Worm (Caenorhabditis elegans) whole organism, L2 larva: Measurements from ENCODE around the gene cdc-48.2.
A peak's percentile ranks its signal among the peaks of the same experiment; 100 is the strongest.

Source experiments
- C34F6.9 ChIP-seq: fragments of 150-350 bp; optimal IDR thresholded peaks from 2 replicates; lab custom pipeline; 2014; ENCODE audit warnings: missing biosample characterization, missing genetic modification characterization
- F13H6.1 ChIP-seq: sonication (generic microtip); optimal IDR thresholded peaks from 2 replicates; lab custom pipeline; 2016; ENCODE audit warnings: missing genetic modification characterization, missing compliant biosample characterization
- R02D3.7 ChIP-seq: fragments of 150-350 bp; optimal IDR thresholded peaks from 2 replicates; lab custom pipeline; 2014; ENCODE audit warnings: missing biosample characterization, missing genetic modification characterization
- alr-1 ChIP-seq: fragments of 150-350 bp; optimal IDR thresholded peaks from 2 replicates; lab custom pipeline; 2014; ENCODE audit warnings: missing biosample characterization, missing genetic modification characterization
- aly-2 ChIP-seq: fragments of 150-350 bp; optimal IDR thresholded peaks from 2 replicates; lab custom pipeline; 2014; ENCODE audit warnings: missing biosample characterization, missing genetic modification characterization
- ama-1 ChIP-seq: fragments of 150-350 bp; optimal IDR thresholded peaks from 2 replicates; lab custom pipeline; 2018; ENCODE audit warnings: inconsistent platforms
- blmp-1 ChIP-seq: sonication (generic microtip); optimal IDR thresholded peaks from 2 replicates; lab custom pipeline; 2017; ENCODE audit warnings: missing genetic modification characterization, mild to moderate bottlenecking, missing compliant biosample characterization, antibody characterized with exemption, moderate library complexity; ENCODE audit not compliant: insufficient read depth
- ceh-16 ChIP-seq: fragments of 150-350 bp; optimal IDR thresholded peaks from 2 replicates; lab custom pipeline; 2014; ENCODE audit warnings: missing biosample characterization, missing genetic modification characterization
- ceh-82 ChIP-seq: fragments of 150-350 bp; optimal IDR thresholded peaks from 2 replicates; lab custom pipeline; 2014; ENCODE audit warnings: missing biosample characterization, missing genetic modification characterization
- crh-2 ChIP-seq: sonication (generic microtip); optimal IDR thresholded peaks from 2 replicates; lab custom pipeline; 2017; ENCODE audit warnings: missing biosample characterization, missing genetic modification characterization
- dmd-4 ChIP-seq: sonication (generic microtip); optimal IDR thresholded peaks from 2 replicates; lab custom pipeline; 2017; ENCODE audit warnings: missing biosample characterization, missing genetic modification characterization
- egl-27 ChIP-seq: sonication (generic microtip); optimal IDR thresholded peaks from 3 replicates; lab custom pipeline; 2017; ENCODE audit warnings: missing biosample characterization, missing genetic modification reagents, missing genetic modification characterization
- elt-1 ChIP-seq: fragments of 150-350 bp; optimal IDR thresholded peaks from 2 replicates; lab custom pipeline; 2014; ENCODE audit warnings: missing biosample characterization, missing genetic modification characterization
- elt-3 ChIP-seq: sonication (generic microtip); optimal IDR thresholded peaks from 2 replicates; lab custom pipeline; 2017; ENCODE audit warnings: missing biosample characterization, missing genetic modification characterization
- fos-1 ChIP-seq: fragments of 150-350 bp; optimal IDR thresholded peaks from 2 replicates; lab custom pipeline; 2014; ENCODE audit warnings: missing biosample characterization, missing genetic modification characterization
- gmeb-1 ChIP-seq: fragments of 150-350 bp; optimal IDR thresholded peaks from 2 replicates; lab custom pipeline; 2014; ENCODE audit warnings: missing biosample characterization, missing genetic modification characterization
- lin-11 ChIP-seq: fragments of 150-350 bp; sonication (generic microtip); optimal IDR thresholded peaks from 2 replicates; lab custom pipeline; 2014; ENCODE audit warnings: missing biosample characterization, missing genetic modification characterization, inconsistent platforms, mixed read lengths
- lin-13 ChIP-seq: fragments of 150-350 bp; optimal IDR thresholded peaks from 2 replicates; lab custom pipeline; 2014; ENCODE audit warnings: missing biosample characterization, missing genetic modification reagents, missing genetic modification characterization
- lsy-2 ChIP-seq, 2 experiments: fragments of 150-350 bp in 1 of 2; sonication (generic microtip) in 1 of 2; optimal IDR thresholded peaks; 2 replicates each; lab custom pipeline; 2014 to 2017; ENCODE audit warnings: missing biosample characterization in 2 of 2, missing genetic modification characterization in 2 of 2
- mab-5 ChIP-seq: fragments of 150-350 bp; optimal IDR thresholded peaks from 2 replicates; lab custom pipeline; 2014; ENCODE audit warnings: missing biosample characterization, missing genetic modification characterization
- mbf-1 ChIP-seq: sonication (generic microtip); optimal IDR thresholded peaks from 2 replicates; lab custom pipeline; 2017; ENCODE audit warnings: missing biosample characterization, missing genetic modification characterization
- mdl-1 ChIP-seq, 2 experiments: fragments of 150-350 bp in 1 of 2; sonication (generic microtip) in 1 of 2; optimal IDR thresholded peaks; 2 replicates each; lab custom pipeline; 2017; ENCODE audit warnings: missing biosample characterization in 2 of 2, missing genetic modification characterization in 2 of 2
- nhr-10 ChIP-seq: sonication (generic microtip); optimal IDR thresholded peaks from 2 replicates; lab custom pipeline; 2017; ENCODE audit warnings: missing biosample characterization, missing genetic modification characterization
- nhr-12 ChIP-seq: fragments of 150-350 bp; optimal IDR thresholded peaks from 2 replicates; lab custom pipeline; 2014; ENCODE audit warnings: missing biosample characterization, missing genetic modification characterization
- nhr-129 ChIP-seq: fragments of 150-350 bp; optimal IDR thresholded peaks from 2 replicates; lab custom pipeline; 2014; ENCODE audit warnings: missing biosample characterization, missing genetic modification characterization
- nhr-21 ChIP-seq: fragments of 150-350 bp; optimal IDR thresholded peaks from 2 replicates; lab custom pipeline; 2014; ENCODE audit warnings: missing biosample characterization, missing genetic modification characterization
- nhr-23 ChIP-seq: fragments of 150-350 bp; optimal IDR thresholded peaks from 2 replicates; lab custom pipeline; 2014; ENCODE audit warnings: missing biosample characterization, missing genetic modification reagents, missing genetic modification characterization
- nhr-237 ChIP-seq: fragments of 150-350 bp; optimal IDR thresholded peaks from 2 replicates; lab custom pipeline; 2014; ENCODE audit warnings: missing biosample characterization, missing genetic modification characterization
- nhr-25 ChIP-seq: fragments of 150-350 bp; sonication (generic microtip); optimal IDR thresholded peaks from 3 replicates; lab custom pipeline; 2014; ENCODE audit warnings: missing biosample characterization, missing genetic modification characterization
- nhr-6 ChIP-seq: fragments of 150-350 bp; optimal IDR thresholded peaks from 2 replicates; lab custom pipeline; 2014; ENCODE audit warnings: missing biosample characterization, missing genetic modification characterization
- nhr-77 ChIP-seq: fragments of 150-350 bp; optimal IDR thresholded peaks from 2 replicates; lab custom pipeline; 2014; ENCODE audit warnings: missing biosample characterization, missing genetic modification characterization
- sem-4 ChIP-seq: fragments of 150-350 bp; optimal IDR thresholded peaks from 2 replicates; lab custom pipeline; 2014; ENCODE audit warnings: missing biosample characterization, missing genetic modification reagents, missing genetic modification characterization
- sma-3 ChIP-seq: sonication (generic microtip); optimal IDR thresholded peaks from 2 replicates; lab custom pipeline; 2016; ENCODE audit warnings: missing genetic modification reagents, missing genetic modification characterization, missing compliant biosample characterization
- sma-9 ChIP-seq, 2 experiments: fragments of 150-350 bp in 1 of 2; sonication (generic microtip) in 1 of 2; optimal IDR thresholded peaks; 2 replicates each; lab custom pipeline; 2014 to 2016; ENCODE audit warnings: missing genetic modification characterization in 2 of 2, mild to moderate bottlenecking in 1 of 2, missing biosample characterization in 1 of 2, missing compliant biosample characterization in 1 of 2, missing genetic modification reagents in 1 of 2, moderate library complexity in 1 of 2
- snpc-4 ChIP-seq: fragments of 150-350 bp; optimal IDR thresholded peaks from 2 replicates; lab custom pipeline; 2014; ENCODE audit warnings: missing biosample characterization, missing genetic modification characterization
- unc-39 ChIP-seq: fragments of 150-350 bp; optimal IDR thresholded peaks from 2 replicates; lab custom pipeline; 2014; ENCODE audit warnings: missing biosample characterization, missing genetic modification characterization
- unc-55 ChIP-seq: fragments of 150-350 bp; sonication (generic microtip); optimal IDR thresholded peaks from 3 replicates; lab custom pipeline; 2014; ENCODE audit warnings: missing biosample characterization, missing genetic modification reagents, missing genetic modification characterization
- unc-62 ChIP-seq: fragments of 150-350 bp; optimal IDR thresholded peaks from 2 replicates; lab custom pipeline; 2014; ENCODE audit warnings: missing biosample characterization, missing genetic modification reagents, missing genetic modification characterization
- zag-1 ChIP-seq: fragments of 150-350 bp; optimal IDR thresholded peaks from 2 replicates; lab custom pipeline; 2014; ENCODE audit warnings: missing biosample characterization, missing genetic modification characterization
- ztf-1 ChIP-seq: fragments of 200-800 bp; sonication (Bioruptor generic); conservative IDR thresholded peaks from 2 replicates; pipeline ENCODE4 v1.3.6; 2022; ENCODE audit warnings: missing genetic modification characterization, missing compliant biosample characterization
- ztf-11 ChIP-seq: sonication (generic microtip); optimal IDR thresholded peaks from 2 replicates; lab custom pipeline; 2017; ENCODE audit warnings: missing biosample characterization, missing genetic modification characterization
- ztf-4 ChIP-seq: fragments of 150-350 bp; optimal IDR thresholded peaks from 2 replicates; lab custom pipeline; 2014; ENCODE audit warnings: missing biosample characterization, missing genetic modification characterization

Gene cdc-48.2

ce11 chrII:8129040-8129387, 9.3 kb upstream of the cdc-48.2 start:
- TF ChIP-seq nhr-12 (tag; lab: Kevin White, UChicago) (no peak), sem-4 (tag; lab: Kevin White, UChicago) (peak; percentile 29), mbf-1 (tag; lab: Kevin White, UChicago) (no peak), elt-1 (tag; lab: Kevin White, UChicago) (no peak), lin-13 (GFP tag; lab: Kevin White, UChicago) (no peak), F13H6.1 (no peak), aly-2 (no peak), nhr-237 (tag; lab: Kevin White, UChicago) (no peak), nhr-25 (no peak), blmp-1 (no peak), R02D3.7 (tag; lab: Kevin White, UChicago) (no peak), lin-11 (tag; lab: Kevin White, UChicago) (no peak), zag-1 (tag; lab: Kevin White, UChicago) (no peak), nhr-23 (tag; lab: Kevin White, UChicago) (no peak), snpc-4 (tag; lab: Kevin White, UChicago) (no peak), elt-3 (tag; lab: Kevin White, UChicago) (no peak), nhr-129 (tag; lab: Kevin White, UChicago) (peak; percentile 10)

- TF ChIP-seq unc-39 (tag; lab: Kevin White, UChicago) (no peak), F13H6.1 (peak; percentile 67), sma-3 (GFP tag; lab: Kevin White, UChicago) (no peak), nhr-129 (tag; lab: Kevin White, UChicago) (peak; percentile 45), lin-13 (GFP tag; lab: Kevin White, UChicago) (peak; percentile 38), C34F6.9 (peak; percentile 7), sma-9 (GFP tag; optimal IDR thresholded peaks at IDR 0.05; lab: Kevin White, UChicago) (peak; percentile 70), sma-9 (tag; optimal IDR thresholded peaks at IDR 0.05; lab: Kevin White, UChicago) (no peak), nhr-237 (tag; lab: Kevin White, UChicago) (no peak), lsy-2 (tag; optimal IDR thresholded peaks at IDR 0.05; lab: Kevin White, UChicago) (peak in 1 of 2 experiments; percentile 57), nhr-77 (tag; lab: Kevin White, UChicago) (no peak), mab-5 (tag; lab: Kevin White, UChicago) (peak; percentile 72), nhr-6 (tag; lab: Kevin White, UChicago) (no peak), ceh-16 (peak; percentile 43), crh-2 (tag; lab: Kevin White, UChicago) (peak; percentile 4)
Measured at ce11 chrII:8129495-8130010, 8.7 kb upstream of the cdc-48.2 start, which contains the start of gene ulp-4. Gene ulp-4, plus strand, starts transcription at chrII:8129960.

- TF ChIP-seq alr-1 (no peak), sma-9 (GFP tag; optimal IDR thresholded peaks at IDR 0.05; lab: Kevin White, UChicago) (peak; percentile 0), sma-9 (tag; optimal IDR thresholded peaks at IDR 0.05; lab: Kevin White, UChicago) (no peak), lin-11 (tag; lab: Kevin White, UChicago) (no peak)
Measured at ce11 chrII:8130792-8131191, 7.5 kb upstream of the cdc-48.2 start.

- TF ChIP-seq unc-62 (GFP tag; lab: Kevin White, UChicago) (no peak), nhr-25 (peak; percentile 80), ztf-11 (no peak), egl-27 (tag; lab: Kevin White, UChicago) (peak; percentile 49), sma-9 (GFP tag; optimal IDR thresholded peaks at IDR 0.05; lab: Kevin White, UChicago) (peak; percentile 66), sma-9 (tag; optimal IDR thresholded peaks at IDR 0.05; lab: Kevin White, UChicago) (no peak), R02D3.7 (tag; lab: Kevin White, UChicago) (no peak), nhr-23 (tag; lab: Kevin White, UChicago) (no peak), sma-3 (GFP tag; lab: Kevin White, UChicago) (peak; percentile 60), nhr-77 (tag; lab: Kevin White, UChicago) (no peak), blmp-1 (peak; percentile 27), lsy-2 (tag; optimal IDR thresholded peaks at IDR 0.05; lab: Kevin White, UChicago) (peak; percentile 44 to 78), zag-1 (tag; lab: Kevin White, UChicago) (peak; percentile 90), aly-2 (no peak), lin-11 (tag; lab: Kevin White, UChicago) (peak; percentile 65), C34F6.9 (peak; percentile 52), nhr-6 (tag; lab: Kevin White, UChicago) (no peak), gmeb-1 (tag; lab: Kevin White, UChicago) (no peak), unc-39 (tag; lab: Kevin White, UChicago) (no peak), sem-4 (tag; lab: Kevin White, UChicago) (no peak), nhr-10 (tag; lab: Kevin White, UChicago) (no peak), ama-1 (peak; percentile 10), unc-55 (GFP tag; lab: Kevin White, UChicago) (peak; percentile 76), mdl-1 (tag; optimal IDR thresholded peaks at IDR 0.05; lab: Kevin White, UChicago) (peak in 1 of 2 experiments; percentile 52), ztf-1 (GFP tag; lab: Robert Waterston, UW) (no peak), ceh-16 (no peak), elt-3 (tag; lab: Kevin White, UChicago) (no peak), elt-1 (tag; lab: Kevin White, UChicago) (no peak), mab-5 (tag; lab: Kevin White, UChicago) (peak; percentile 23), nhr-12 (tag; lab: Kevin White, UChicago) (no peak), ceh-82 (tag; lab: Kevin White, UChicago) (no peak), snpc-4 (tag; lab: Kevin White, UChicago) (peak; percentile 13), nhr-21 (tag; lab: Kevin White, UChicago) (no peak), ztf-4 (tag; lab: Kevin White, UChicago) (no peak), dmd-4 (no peak), fos-1 (tag; lab: Kevin White, UChicago) (no peak), mbf-1 (tag; lab: Kevin White, UChicago) (no peak)
Measured at ce11 chrII:8131413-8131966, 6.8 kb upstream of the cdc-48.2 start.
